Worm (Caenorhabditis elegans) whole organism, mixed stage, embryonic: ENCODE data around the gene dod-23.
"Not testable (repeated sequence)": the region's sequence is repeated elsewhere in the genome, so short reads cannot be mapped to it uniquely, and the experiment has no call there.

ENCODE experiments used
- M03D4.4 ChIP-seq: sonication (generic microtip); optimal IDR thresholded peaks from 2 replicates; lab custom pipeline; 2017; ENCODE audit warnings: mild to moderate bottlenecking, missing genetic modification characterization, missing compliant biosample characterization
- bed-3 ChIP-seq: fragments of 200-800 bp; sonication (Bioruptor generic); optimal IDR thresholded peaks from 3 replicates; lab custom pipeline; 2018; ENCODE audit warnings: mild to moderate bottlenecking, missing genetic modification characterization, moderate library complexity, missing compliant biosample characterization
- blmp-1 ChIP-seq: fragments of 150-350 bp; optimal IDR thresholded peaks from 2 replicates; lab custom pipeline; 2014; ENCODE audit warnings: missing biosample characterization, missing genetic modification characterization
- ceh-43 ChIP-seq: fragments of 200-800 bp; sonication (Bioruptor generic); optimal IDR thresholded peaks from 2 replicates; lab custom pipeline; 2018; ENCODE audit warnings: mild to moderate bottlenecking, missing genetic modification characterization, moderate library complexity, missing compliant biosample characterization
- ces-1 ChIP-seq: fragments of 150-350 bp; optimal IDR thresholded peaks from 2 replicates; lab custom pipeline; 2014; ENCODE audit warnings: missing biosample characterization, missing genetic modification reagents, missing genetic modification characterization
- cnd-1 ChIP-seq: fragments of 200-800 bp; sonication (Bioruptor generic); optimal IDR thresholded peaks from 2 replicates; lab custom pipeline; 2018; ENCODE audit warnings: mild to moderate bottlenecking, missing genetic modification characterization, missing compliant biosample characterization
- drap-1 ChIP-seq: fragments of 200-800 bp; sonication (Bioruptor generic); optimal IDR thresholded peaks from 3 replicates; lab custom pipeline; 2018; ENCODE audit warnings: mild to moderate bottlenecking, missing genetic modification characterization, missing compliant biosample characterization
- elt-1 ChIP-seq: sonication (generic microtip); optimal IDR thresholded peaks from 2 replicates; lab custom pipeline; 2017; ENCODE audit warnings: missing genetic modification characterization, mild to moderate bottlenecking, missing compliant biosample characterization, antibody characterized with exemption, moderate library complexity, borderline replicate concordance; ENCODE audit not compliant: insufficient read depth
- flh-1 ChIP-seq: fragments of 200-800 bp; sonication (Bioruptor generic); optimal IDR thresholded peaks from 2 replicates; lab custom pipeline; 2018; ENCODE audit warnings: mild to moderate bottlenecking, missing genetic modification characterization, moderate library complexity, missing compliant biosample characterization
- ham-2 ChIP-seq: fragments of 200-800 bp; sonication (Bioruptor generic); optimal IDR thresholded peaks from 2 replicates; lab custom pipeline; 2018; ENCODE audit warnings: mild to moderate bottlenecking, missing genetic modification characterization, missing compliant biosample characterization
- hlh-1 ChIP-seq: fragments of 150-350 bp; optimal IDR thresholded peaks from 2 replicates; lab custom pipeline; 2014; ENCODE audit warnings: missing biosample characterization, missing genetic modification reagents, missing genetic modification characterization
- lin-13 ChIP-seq: fragments of 150-350 bp; optimal IDR thresholded peaks from 2 replicates; lab custom pipeline; 2014; ENCODE audit warnings: missing biosample characterization, missing genetic modification characterization
- lin-32 ChIP-seq: fragments of 200-800 bp; sonication (Bioruptor generic); optimal IDR thresholded peaks from 2 replicates; lab custom pipeline; 2018; ENCODE audit warnings: mild to moderate bottlenecking, missing genetic modification characterization, missing compliant biosample characterization
- lsy-2 ChIP-seq: fragments of 150-350 bp; optimal IDR thresholded peaks from 2 replicates; lab custom pipeline; 2014; ENCODE audit warnings: missing biosample characterization, missing genetic modification characterization
- mab-5 ChIP-seq: fragments of 150-350 bp; optimal IDR thresholded peaks from 2 replicates; lab custom pipeline; 2014; ENCODE audit warnings: missing biosample characterization, missing genetic modification characterization
- mep-1 ChIP-seq: fragments of 150-350 bp; optimal IDR thresholded peaks from 2 replicates; lab custom pipeline; 2017; ENCODE audit warnings: missing biosample characterization, missing genetic modification reagents, missing genetic modification characterization, inconsistent platforms
- mls-2 ChIP-seq: sonication (generic microtip); optimal IDR thresholded peaks from 2 replicates; lab custom pipeline; 2016; ENCODE audit warnings: mild to moderate bottlenecking, missing genetic modification characterization, moderate library complexity, missing compliant biosample characterization
- nhr-2 ChIP-seq: fragments of 150-350 bp; optimal IDR thresholded peaks from 2 replicates; lab custom pipeline; 2014; ENCODE audit warnings: missing biosample characterization, missing genetic modification characterization
- nhr-237 ChIP-seq: fragments of 150-350 bp; optimal IDR thresholded peaks from 2 replicates; lab custom pipeline; 2014; ENCODE audit warnings: missing biosample characterization, missing genetic modification characterization
- snpc-4 ChIP-seq: fragments of 150-350 bp; optimal IDR thresholded peaks from 2 replicates; lab custom pipeline; 2014; ENCODE audit warnings: missing biosample characterization, missing genetic modification characterization
- tbx-8 ChIP-seq: fragments of 200-800 bp; sonication (Bioruptor generic); optimal IDR thresholded peaks from 2 replicates; lab custom pipeline; 2018; ENCODE audit warnings: mild to moderate bottlenecking, missing genetic modification characterization, moderate library complexity, missing compliant biosample characterization
- unc-39 ChIP-seq: fragments of 150-350 bp; optimal IDR thresholded peaks from 2 replicates; lab custom pipeline; 2014; ENCODE audit warnings: missing biosample characterization, missing genetic modification characterization
- unc-62 ChIP-seq: fragments of 150-350 bp; optimal IDR thresholded peaks from 2 replicates; lab custom pipeline; 2014; ENCODE audit warnings: missing biosample characterization, missing genetic modification reagents, missing genetic modification characterization
- zip-8 ChIP-seq: fragments of 150-350 bp; optimal IDR thresholded peaks from 2 replicates; lab custom pipeline; 2014; ENCODE audit warnings: missing biosample characterization, missing genetic modification characterization
- ztf-11 ChIP-seq: fragments of 150-350 bp; optimal IDR thresholded peaks from 2 replicates; lab custom pipeline; 2014; ENCODE audit warnings: missing biosample characterization, missing genetic modification characterization

Gene dod-23

DNA sequence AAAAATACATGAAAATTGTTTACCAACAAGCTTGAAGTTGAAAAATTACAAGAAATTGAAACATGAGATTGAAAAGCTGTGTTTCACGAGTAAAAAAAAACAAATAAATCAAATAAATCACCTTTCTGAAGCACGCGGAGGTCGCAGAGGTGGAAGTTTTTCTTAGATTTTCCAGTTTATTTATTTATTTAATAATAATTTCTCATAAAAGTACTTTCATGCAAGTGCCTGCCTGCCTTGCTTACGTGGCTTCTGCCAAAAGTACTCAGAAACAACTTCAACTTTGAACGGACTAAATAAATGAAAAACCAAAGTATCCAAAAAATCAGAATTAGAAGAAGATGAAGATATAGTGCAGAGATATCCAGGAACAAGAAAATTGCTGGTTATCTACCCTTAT, 33.0 kb upstream of the dod-23 start, which contains the start of gene acp-2:
TSS of gene acp-2 (minus strand) at position 101 of the 400 bp plus-strand sequence.
- TF ChIP-seq mep-1 (tag; lab: Kevin White, UChicago) (no peak), ztf-11 (tag; lab: Kevin White, UChicago) (no peak), blmp-1 (no peak), ceh-43 (GFP tag; lab: Kevin White, UChicago) (no peak), zip-8 (tag; lab: Kevin White, UChicago) (no peak), M03D4.4 (tag; lab: Kevin White, UChicago) (no peak), mls-2 (no peak), bed-3 (GFP tag; lab: Kevin White, UChicago) (no peak), flh-1 (GFP tag; lab: Kevin White, UChicago) (no peak), snpc-4 (no peak), unc-39 (tag; lab: Kevin White, UChicago) (no peak), lin-32 (no peak), lin-13 (tag; lab: Kevin White, UChicago) (no peak), cnd-1 (tag; lab: Kevin White, UChicago) (no peak), hlh-1 (no peak), mab-5 (tag; lab: Kevin White, UChicago) (no peak), drap-1 (no peak), nhr-237 (no peak), tbx-8 (no peak)

DNA sequence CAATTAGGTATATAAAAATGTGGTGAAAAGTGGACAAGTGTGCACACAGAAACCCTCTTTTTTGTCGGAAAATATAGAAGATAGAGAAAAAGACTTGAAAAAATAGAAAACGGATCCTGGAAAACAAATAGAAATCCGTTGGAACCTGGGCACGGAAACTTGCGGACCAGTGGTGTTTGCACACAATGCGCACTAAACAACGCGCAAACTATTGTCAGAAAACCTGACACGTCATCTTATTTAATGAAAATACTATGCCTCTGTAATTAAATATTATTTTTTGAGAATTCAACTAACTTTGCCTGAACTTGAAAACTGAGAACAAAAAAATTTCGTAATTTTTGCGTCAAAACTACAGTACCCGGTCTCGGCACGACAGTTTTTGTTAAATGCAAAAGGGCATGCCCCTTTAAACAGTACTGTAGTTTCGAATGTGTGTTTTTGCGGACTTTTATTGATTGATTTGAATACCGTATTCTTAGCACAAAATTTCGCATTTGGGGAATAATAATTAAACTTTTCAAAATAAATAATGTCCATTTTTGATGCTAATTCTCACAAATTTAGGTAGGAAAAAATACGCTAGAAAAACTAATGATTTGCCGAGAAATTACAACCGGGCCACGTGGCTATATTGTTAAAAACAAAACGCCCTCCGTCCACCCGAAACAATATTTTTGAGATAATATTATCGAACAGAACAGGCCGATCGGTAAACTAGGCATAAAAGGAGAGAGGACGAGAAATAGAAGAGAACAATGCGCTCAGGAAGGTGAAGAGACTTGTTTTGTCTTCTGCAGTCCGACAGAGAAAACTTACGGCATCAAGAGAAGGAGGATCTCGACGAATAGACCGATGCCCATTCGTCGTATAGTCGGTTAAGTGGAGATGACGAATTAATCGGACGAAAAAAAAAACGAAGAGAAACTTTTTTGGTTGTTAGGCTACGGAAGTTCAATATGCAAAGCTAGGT, 30.3 kb upstream of the dod-23 start:
- TF ChIP-seq zip-8 (tag; lab: Kevin White, UChicago) (peak; percentile 16), ces-1 (GFP tag; lab: Kevin White, UChicago) (no peak), nhr-2 (tag; lab: Kevin White, UChicago) (no peak), lsy-2 (tag; lab: Kevin White, UChicago) (peak; percentile 43), blmp-1 (no peak)
- TF ChIP-seq, all 35 proteins: peak for 2

DNA sequence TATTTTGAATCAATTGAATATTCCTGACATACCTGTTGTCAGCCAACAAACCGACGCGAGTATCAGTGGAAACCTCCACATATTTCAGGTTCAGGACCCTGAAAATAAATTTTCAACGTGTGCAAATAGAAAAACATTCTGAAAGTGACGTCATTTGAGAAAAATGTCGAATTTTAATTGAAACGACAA, 29.7 kb upstream of the dod-23 start, which contains the start of gene F14E5.2:
TSS of gene F14E5.2 (minus strand) at position 101 of the 189 bp plus-strand sequence.
- TF ChIP-seq ztf-11 (tag; lab: Kevin White, UChicago), result no peak
- TF ChIP-seq ham-2 (GFP tag; lab: Kevin White, UChicago), result no peak

DNA sequence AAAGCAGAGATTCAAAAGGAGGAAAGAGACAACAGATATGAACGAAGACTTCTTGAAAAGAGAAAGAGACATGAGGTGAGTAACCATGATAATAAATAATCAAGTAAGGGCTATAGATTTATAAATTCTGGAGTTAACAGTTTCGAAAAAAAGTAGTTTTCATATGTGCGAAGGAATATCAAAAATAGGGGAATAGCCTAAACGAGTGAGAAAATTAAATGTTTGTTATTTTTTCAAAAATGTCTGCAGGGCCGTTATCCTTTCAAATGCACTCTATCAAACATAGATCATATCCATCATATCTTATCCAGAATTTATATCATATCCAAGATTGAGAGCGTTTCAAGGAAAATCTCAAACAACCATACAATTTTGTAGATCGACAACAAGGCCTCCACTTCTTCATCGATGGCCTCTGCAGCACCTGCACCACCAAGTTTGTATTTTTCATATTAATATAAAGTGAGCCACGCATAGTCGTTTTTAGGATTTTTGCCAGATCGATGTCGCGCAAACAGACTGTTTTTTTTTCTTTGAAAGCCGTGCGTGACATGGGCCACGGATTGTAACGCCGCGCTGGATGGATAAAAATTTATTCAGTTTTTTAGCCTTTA, 21.9 kb upstream of the dod-23 start:
- TF ChIP-seq M03D4.4 (tag; lab: Kevin White, UChicago) (no peak), lsy-2 (tag; lab: Kevin White, UChicago) (peak; percentile 76)

DNA sequence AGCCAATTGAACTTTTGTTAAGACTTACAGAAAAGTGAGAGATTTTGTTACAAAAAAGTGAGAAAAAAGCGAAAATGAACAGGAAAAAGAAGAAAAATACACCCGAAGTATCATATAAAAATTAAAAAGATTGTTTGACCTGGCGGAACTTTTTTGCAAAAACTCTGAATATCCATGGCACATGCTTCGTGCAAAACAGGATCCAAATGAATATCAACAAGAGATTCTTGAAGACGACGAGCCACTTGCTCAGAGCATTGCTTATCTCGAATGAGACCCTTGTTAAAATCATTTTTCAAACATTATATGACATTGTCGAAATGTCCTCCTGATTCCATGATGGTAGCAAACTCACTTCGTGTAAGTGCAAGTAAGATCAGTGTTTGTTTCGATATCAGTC, 20.8 kb upstream of the dod-23 start, which contains the start of gene F14E5.8:
TSS of gene F14E5.8 (plus strand) at position 301 of the 400 bp plus-strand sequence.
- not testable (repeated sequence) for TF ChIP-seq hlh-1; mab-5 (tag; lab: Kevin White, UChicago); elt-1 (tag; lab: Kevin White, UChicago)

DNA sequence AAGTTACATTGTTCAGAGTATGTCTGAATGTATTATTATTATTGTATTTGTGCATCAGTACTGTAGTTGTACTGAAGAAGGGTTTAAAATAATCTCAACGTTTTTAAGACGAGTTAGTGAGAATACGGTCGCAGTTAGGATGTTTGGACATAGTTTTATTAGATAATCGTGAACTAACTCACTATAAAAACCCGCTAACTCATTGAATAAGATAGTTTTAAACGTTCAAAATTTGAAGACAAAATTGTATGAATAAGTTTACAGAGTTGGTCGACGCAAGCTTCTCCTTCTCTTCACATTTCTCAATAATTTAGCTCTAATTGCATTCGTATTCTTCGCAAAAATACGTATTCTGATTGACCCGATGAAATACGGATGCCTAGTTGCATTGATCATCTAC, 20.1 kb upstream of the dod-23 start:
- peak; percentile 76 for TF ChIP-seq lsy-2 (tag; lab: Kevin White, UChicago)
- TF ChIP-seq tbx-8, result no peak
- no peak for TF ChIP-seq mep-1 (tag; lab: Kevin White, UChicago)
- no peak for TF ChIP-seq unc-39 (tag; lab: Kevin White, UChicago)

DNA sequence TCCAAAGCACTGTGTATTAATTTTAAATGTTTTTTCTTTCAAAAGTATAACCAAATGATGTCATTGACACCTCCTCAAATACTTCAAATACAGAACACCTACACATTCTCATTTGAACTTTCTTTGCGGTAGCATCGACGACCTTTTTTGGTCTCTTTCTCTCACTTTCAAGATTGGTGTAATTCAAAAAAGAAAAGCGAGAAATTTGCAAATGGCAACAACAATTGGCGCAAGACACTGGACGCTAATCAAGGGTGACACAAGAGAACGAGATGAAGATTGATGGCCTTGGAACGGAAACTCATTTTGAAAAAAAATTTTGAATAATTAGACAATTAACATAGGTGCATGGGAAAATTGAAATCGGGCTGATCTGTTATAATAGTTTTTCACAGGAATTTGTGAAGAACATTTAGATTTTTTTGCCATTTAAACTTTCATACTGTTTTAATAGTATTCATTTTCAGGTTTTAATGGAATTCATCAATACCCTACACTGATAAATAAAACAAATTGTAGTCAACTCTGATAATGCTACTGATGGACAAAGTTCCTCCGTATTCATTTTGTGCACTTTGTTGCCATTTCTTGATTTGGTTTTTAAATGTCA, 18.2 kb upstream of the dod-23 start, which contains the start of gene fdgt-2:
TSS of gene fdgt-2 (plus strand) at position 560 of the 610 bp plus-strand sequence.
- TF ChIP-seq unc-62, result peak; percentile 73
- no peak for TF ChIP-seq blmp-1
